Fruit fly (Drosophila melanogaster) whole organism, embryonic: ENCODE data around the gene klar.

Experiments used
- Adf1 ChIP-seq: fragments of 200-800 bp; sonication (Bioruptor generic); IDR thresholded peaks from 2 replicates; pipeline ENCODE4 v1.3.6; 2022; ENCODE audit warnings: missing biosample characterization, missing genetic modification characterization
- CG10431 ChIP-seq: fragments of 200-800 bp; sonication (Bioruptor generic); optimal IDR thresholded peaks from 3 replicates; lab custom pipeline; 2018; ENCODE audit warnings: missing biosample characterization, mild to moderate bottlenecking, missing genetic modification characterization
- CG10979 ChIP-seq: fragments of 200-800 bp; sonication (Bioruptor generic); optimal IDR thresholded peaks from 2 replicates; lab custom pipeline; 2018; ENCODE audit warnings: missing biosample characterization, mild to moderate bottlenecking, missing genetic modification characterization, moderate library complexity
- CG11247 ChIP-seq: fragments of 200-800 bp; sonication (Bioruptor generic); IDR thresholded peaks from 2 replicates; pipeline ENCODE4 v1.3.6; 2022; ENCODE audit warnings: missing biosample characterization, missing genetic modification characterization
- CG11560 ChIP-seq: fragments of 200-800 bp; sonication (Bioruptor generic); IDR thresholded peaks from 3 replicates; pipeline ENCODE4 v1.3.6; 2022; ENCODE audit warnings: missing biosample characterization, missing genetic modification characterization
- CG12155 ChIP-seq: fragments of 200-800 bp; sonication (Bioruptor generic); optimal IDR thresholded peaks from 3 replicates; lab custom pipeline; 2016; ENCODE audit warnings: missing biosample characterization, missing genetic modification characterization
- CG12219 ChIP-seq: fragments of 200-800 bp; sonication (Bioruptor generic); optimal IDR thresholded peaks from 3 replicates; lab custom pipeline; 2018; ENCODE audit warnings: missing biosample characterization, mild to moderate bottlenecking, missing genetic modification characterization
- CG13424 ChIP-seq: fragments of 200-800 bp; sonication (Bioruptor generic); optimal IDR thresholded peaks from 2 replicates; lab custom pipeline; 2019; ENCODE audit warnings: missing biosample characterization, mild to moderate bottlenecking, missing genetic modification characterization, moderate library complexity
- CG18764 ChIP-seq: fragments of 200-800 bp; sonication (Bioruptor generic); optimal IDR thresholded peaks from 3 replicates; lab custom pipeline; 2016; ENCODE audit warnings: missing biosample characterization, missing genetic modification characterization
- CG2116 ChIP-seq: fragments of 200-800 bp; sonication (Bioruptor generic); optimal IDR thresholded peaks from 3 replicates; lab custom pipeline; 2018; ENCODE audit warnings: missing biosample characterization, mild to moderate bottlenecking, missing genetic modification characterization
- CG2889 ChIP-seq: fragments of 200-800 bp; sonication (Bioruptor generic); IDR thresholded peaks from 3 replicates; pipeline ENCODE4 v1.3.6; 2022; ENCODE audit warnings: missing biosample characterization, missing genetic modification characterization
- CG3847 ChIP-seq: fragments of 200-800 bp; sonication (Bioruptor generic); IDR thresholded peaks from 2 replicates; pipeline ENCODE4 v1.3.6; 2022; ENCODE audit warnings: missing biosample characterization, missing genetic modification characterization
- CG42726 ChIP-seq: fragments of 200-800 bp; sonication (Bioruptor generic); IDR thresholded peaks from 2 replicates; pipeline ENCODE4 v1.3.6; 2022; ENCODE audit warnings: missing biosample characterization, missing genetic modification characterization; ENCODE audit not compliant: partially characterized antibody
- CG4617 ChIP-seq: fragments of 200-800 bp; sonication (Bioruptor generic); optimal IDR thresholded peaks from 3 replicates; lab custom pipeline; 2016; ENCODE audit warnings: missing biosample characterization, missing genetic modification characterization, borderline replicate concordance
- CG4730 ChIP-seq: fragments of 200-800 bp; sonication (Bioruptor generic); IDR thresholded peaks from 2 replicates; pipeline ENCODE4 v1.3.6; 2022; ENCODE audit warnings: missing biosample characterization, missing genetic modification characterization
- CG5180 ChIP-seq: fragments of 200-800 bp; sonication (Bioruptor generic); optimal IDR thresholded peaks from 3 replicates; lab custom pipeline; 2017; ENCODE audit warnings: missing biosample characterization, missing genetic modification characterization, mild to moderate bottlenecking, moderate library complexity, missing genetic modification reagents
- CG5953 ChIP-seq: fragments of 200-800 bp; sonication (Bioruptor generic); IDR thresholded peaks from 2 replicates; pipeline ENCODE4 v1.3.6; 2022; ENCODE audit warnings: missing biosample characterization, missing genetic modification characterization
- CG7271 ChIP-seq: fragments of 200-800 bp; sonication (Bioruptor generic); optimal IDR thresholded peaks from 2 replicates; lab custom pipeline; 2018; ENCODE audit warnings: missing biosample characterization, mild to moderate bottlenecking, missing genetic modification characterization, moderate library complexity
- CG8359 ChIP-seq: fragments of 200-800 bp; sonication (Bioruptor generic); optimal IDR thresholded peaks from 2 replicates; lab custom pipeline; 2017; ENCODE audit warnings: missing biosample characterization, mild to moderate bottlenecking, missing genetic modification characterization, borderline replicate concordance
- Dll ChIP-seq: fragments of 200-800 bp; sonication (Bioruptor generic); IDR thresholded peaks from 4 replicates; pipeline ENCODE4 v1.3.6; 2022; ENCODE audit warnings: missing biosample characterization, missing genetic modification characterization; ENCODE audit not compliant: partially characterized antibody
- Dp ChIP-seq: fragments of 200-800 bp; sonication (Bioruptor generic); optimal IDR thresholded peaks from 2 replicates; lab custom pipeline; 2018; ENCODE audit warnings: missing biosample characterization, mild to moderate bottlenecking, missing genetic modification characterization, moderate library complexity
- Elba2 ChIP-seq: fragments of 200-800 bp; sonication (Bioruptor generic); optimal IDR thresholded peaks from 3 replicates; lab custom pipeline; 2016; ENCODE audit warnings: missing biosample characterization, missing genetic modification characterization
- Hsf ChIP-seq: fragments of 200-800 bp; sonication (Bioruptor generic); optimal IDR thresholded peaks from 3 replicates; lab custom pipeline; 2016; ENCODE audit warnings: missing biosample characterization, missing genetic modification characterization
- Lim3 ChIP-seq: fragments of 200-800 bp; sonication (Bioruptor generic); IDR thresholded peaks from 2 replicates; pipeline ENCODE4 v1.3.6; 2022; ENCODE audit warnings: missing biosample characterization, missing genetic modification characterization
- MESR4 ChIP-seq: fragments of 200-800 bp; sonication (Bioruptor generic); optimal IDR thresholded peaks from 2 replicates; lab custom pipeline; 2018; ENCODE audit warnings: missing biosample characterization, mild to moderate bottlenecking, missing genetic modification characterization, moderate library complexity
- NFAT ChIP-seq: fragments of 200-800 bp; sonication (Bioruptor generic); IDR thresholded peaks from 2 replicates; pipeline ENCODE4 v1.3.6; 2022; ENCODE audit warnings: missing biosample characterization, missing genetic modification characterization
- TFAM ChIP-seq: fragments of 200-800 bp; sonication (Bioruptor generic); optimal IDR thresholded peaks from 2 replicates; lab custom pipeline; 2017; ENCODE audit warnings: missing biosample characterization, missing genetic modification characterization, inconsistent platforms
- Xrp1 ChIP-seq: fragments of 200-800 bp; sonication (Bioruptor generic); IDR thresholded peaks from 2 replicates; pipeline ENCODE4 v1.3.6; 2022; ENCODE audit warnings: missing biosample characterization, missing genetic modification characterization
- YL-1 ChIP-seq: fragments of 200-800 bp; sonication (Bioruptor generic); optimal IDR thresholded peaks from 3 replicates; lab custom pipeline; 2017; ENCODE audit warnings: missing biosample characterization, mild to moderate bottlenecking, missing genetic modification characterization
- disco-r ChIP-seq: fragments of 200-800 bp; sonication (Bioruptor generic); optimal IDR thresholded peaks from 2 replicates; lab custom pipeline; 2016; ENCODE audit warnings: missing biosample characterization, missing genetic modification characterization
- dysf ChIP-seq: fragments of 200-800 bp; sonication (Bioruptor generic); IDR thresholded peaks from 3 replicates; pipeline ENCODE4 v1.3.6; 2022; ENCODE audit warnings: missing biosample characterization, missing genetic modification characterization
- emc ChIP-seq: fragments of 200-800 bp; sonication (Bioruptor generic); optimal IDR thresholded peaks from 2 replicates; lab custom pipeline; 2016; ENCODE audit warnings: missing biosample characterization, missing genetic modification characterization
- esg ChIP-seq: fragments of 200-800 bp; sonication (Bioruptor generic); conservative IDR thresholded peaks from 2 replicates; pipeline ENCODE4 v1.3.6; 2022; ENCODE audit warnings: missing biosample characterization, missing genetic modification characterization
- eyg ChIP-seq: fragments of 200-800 bp; sonication (Bioruptor generic); optimal IDR thresholded peaks from 3 replicates; lab custom pipeline; 2016; ENCODE audit warnings: missing biosample characterization, missing genetic modification characterization
- fru ChIP-seq: fragments of >200 bp; optimal IDR thresholded peaks from 2 replicates; lab custom pipeline; 2017
- h ChIP-seq: fragments of >200 bp; optimal IDR thresholded peaks from 2 replicates; lab custom pipeline; 2017
- her ChIP-seq: fragments of 200-800 bp; sonication (Bioruptor generic); optimal IDR thresholded peaks from 2 replicates; lab custom pipeline; 2016; ENCODE audit warnings: missing biosample characterization, missing genetic modification characterization
- ind ChIP-seq: fragments of 200-800 bp; sonication (Bioruptor generic); optimal IDR thresholded peaks from 3 replicates; lab custom pipeline; 2016; ENCODE audit warnings: missing biosample characterization, missing genetic modification characterization
- luna ChIP-seq: fragments of 200-800 bp; sonication (Bioruptor generic); optimal IDR thresholded peaks from 2 replicates; lab custom pipeline; 2016; ENCODE audit warnings: missing biosample characterization, missing genetic modification characterization
- maf-S ChIP-seq: fragments of 200-800 bp; sonication (Bioruptor generic); optimal IDR thresholded peaks from 2 replicates; lab custom pipeline; 2016; ENCODE audit warnings: missing biosample characterization, missing genetic modification characterization
- mirr ChIP-seq: fragments of 200-800 bp; sonication (Bioruptor generic); optimal IDR thresholded peaks from 3 replicates; lab custom pipeline; 2018; ENCODE audit warnings: missing biosample characterization, mild to moderate bottlenecking, missing genetic modification characterization
- mld ChIP-seq: fragments of 200-800 bp; sonication (Bioruptor generic); IDR thresholded peaks from 3 replicates; pipeline ENCODE4 v1.3.6; 2022; ENCODE audit warnings: missing biosample characterization, missing genetic modification characterization; ENCODE audit not compliant: partially characterized antibody
- nom ChIP-seq: fragments of 200-800 bp; sonication (Bioruptor generic); optimal IDR thresholded peaks from 2 replicates; lab custom pipeline; 2017; ENCODE audit warnings: missing biosample characterization, missing genetic modification characterization, mild to moderate bottlenecking, moderate library complexity, missing genetic modification reagents
- p53 ChIP-seq: fragments of 200-800 bp; sonication (Bioruptor generic); optimal IDR thresholded peaks from 2 replicates; lab custom pipeline; 2016; ENCODE audit warnings: missing biosample characterization, missing genetic modification characterization
- shn ChIP-seq: fragments of 200-800 bp; sonication (Bioruptor generic); optimal IDR thresholded peaks from 3 replicates; lab custom pipeline; 2016; ENCODE audit warnings: missing biosample characterization, missing genetic modification characterization
- stwl ChIP-seq: fragments of 200-800 bp; sonication (Bioruptor generic); optimal IDR thresholded peaks from 3 replicates; lab custom pipeline; 2018; ENCODE audit warnings: missing biosample characterization, mild to moderate bottlenecking, missing genetic modification characterization, moderate library complexity
- tap ChIP-seq: fragments of 200-800 bp; optimal IDR thresholded peaks from 3 replicates; lab custom pipeline; 2019; ENCODE audit warnings: missing biosample characterization, mild to moderate bottlenecking, missing genetic modification characterization, moderate library complexity
- tna ChIP-seq: fragments of 200-800 bp; sonication (Bioruptor generic); IDR thresholded peaks from 2 replicates; pipeline ENCODE4 v1.3.6; 2022; ENCODE audit warnings: missing biosample characterization, missing genetic modification characterization; ENCODE audit not compliant: partially characterized antibody
- trem ChIP-seq: fragments of 200-800 bp; optimal IDR thresholded peaks from 3 replicates; lab custom pipeline; 2019; ENCODE audit warnings: missing biosample characterization, mild to moderate bottlenecking, missing genetic modification characterization, moderate library complexity
- trh ChIP-seq: fragments of 200-800 bp; sonication (Bioruptor generic); optimal IDR thresholded peaks from 2 replicates; lab custom pipeline; 2016; ENCODE audit warnings: missing biosample characterization, missing genetic modification characterization
- tup ChIP-seq: fragments of 200-800 bp; sonication (Bioruptor generic); optimal IDR thresholded peaks from 2 replicates; lab custom pipeline; 2016; ENCODE audit warnings: missing biosample characterization, mild to moderate bottlenecking, missing genetic modification characterization, moderate library complexity
- vfl ChIP-seq: fragments of 200-800 bp; sonication (Bioruptor generic); optimal IDR thresholded peaks from 2 replicates; lab custom pipeline; 2016; ENCODE audit warnings: missing biosample characterization, missing genetic modification characterization

klar gene

dm6 chr3L:552950-553349 lies 12.5 kb upstream of the klar start (continued):
- TF ChIP-seq Dll (GFP tag; lab: Robert Waterston, UW) (no peak), vfl (peak; percentile 49), CG11247 (peak; percentile 66), tap (tag; lab: Kevin White, UChicago) (peak; percentile 70), maf-S (GFP tag; lab: Kevin White, UChicago) (peak; percentile 67), ind (GFP tag; lab: Kevin White, UChicago) (peak; percentile 81), CG4617 (GFP tag; lab: Kevin White, UChicago) (peak; percentile 20), tna (GFP tag; lab: Robert Waterston, UW) (no peak), stwl (no peak), CG7271 (tag; lab: Kevin White, UChicago) (no peak), esg (GFP tag; lab: Robert Waterston, UW) (peak; percentile 72), her (GFP tag; lab: Kevin White, UChicago) (peak; percentile 80), luna (GFP tag; lab: Kevin White, UChicago) (no peak), CG5180 (GFP tag; lab: Kevin White, UChicago) (no peak), trh (GFP tag; lab: Kevin White, UChicago) (no peak), emc (GFP tag; lab: Kevin White, UChicago) (peak; percentile 30), h (lab: Kevin White, UChicago) (no peak), tup (GFP tag; lab: Kevin White, UChicago) (peak; percentile 29), shn (GFP tag; lab: Kevin White, UChicago) (no peak), CG12219 (GFP tag; lab: Kevin White, UChicago) (peak; percentile 78), TFAM (GFP tag; lab: Kevin White, UChicago) (no peak), Dp (no peak), disco-r (peak; percentile 11), CG4730 (GFP tag; lab: Robert Waterston, UW) (peak; percentile 60), CG10979 (tag; lab: Kevin White, UChicago) (peak; percentile 50), Xrp1 (GFP tag; lab: Robert Waterston, UW) (peak; percentile 73), CG5953 (GFP tag; lab: Robert Waterston, UW) (no peak), mirr (GFP tag; lab: Kevin White, UChicago) (peak; percentile 35), CG12155 (GFP tag; lab: Kevin White, UChicago) (peak; percentile 49), CG8359 (no peak), CG10431 (no peak), NFAT (0 out of 2 replicates have a peak, but pooled peaks have one; percentile 56), dysf (peak; percentile 87), CG11560 (tag; lab: Robert Waterston, UW) (no peak), Elba2 (GFP tag; lab: Kevin White, UChicago) (no peak), CG2889 (GFP tag; lab: Robert Waterston, UW) (peak; percentile 56; the same call in 1 of the 3 replicates), fru (lab: Kevin White, UChicago) (no peak), MESR4 (GFP tag; lab: Kevin White, UChicago) (no peak), Lim3 (peak; percentile 45; the same call in 1 of the 2 replicates), Adf1 (0 out of 2 replicates have a peak, but pooled peaks have one; percentile 8), CG2116 (GFP tag; lab: Kevin White, UChicago) (no peak), Hsf (GFP tag; lab: Kevin White, UChicago) (peak; percentile 55), CG42726 (GFP tag; lab: Robert Waterston, UW) (no peak), p53 (peak; percentile 32), eyg (GFP tag; lab: Kevin White, UChicago) (no peak), trem (peak; percentile 29), YL-1 (GFP tag; lab: Kevin White, UChicago) (no peak), CG3847 (GFP tag; lab: Robert Waterston, UW) (peak; percentile 64), nom (GFP tag; lab: Kevin White, UChicago) (peak; percentile 93), CG13424 (tag; lab: Kevin White, UChicago) (peak; percentile 65), CG18764 (GFP tag; lab: Kevin White, UChicago) (peak; percentile 35), mld (GFP tag; lab: Robert Waterston, UW) (no peak)
